Worm (Caenorhabditis elegans): ENCODE measurements around the gene sdhb-1.
A peak's percentile ranks its signal among the peaks of the same experiment; 100 is the strongest.

sdhb-1 gene

ce11 chrII:9311702-9312101, 40.8 kb downstream of the sdhb-1 start:
- no peak for TF ChIP-seq mdl-1 (tag; optimal IDR thresholded peaks at IDR 0.05)
- TF ChIP-seq lin-14 (GFP tag; optimal IDR thresholded peaks at IDR 0.05) = peak; percentile 57
- peak; percentile 69 for TF ChIP-seq fkh-10 (GFP tag; optimal IDR thresholded peaks at IDR 0.05)
- no peak for TF ChIP-seq vab-15 (tag; optimal IDR thresholded peaks at IDR 0.05)

- TF ChIP-seq nhr-20 (tag; optimal IDR thresholded peaks at IDR 0.05) (no peak), lin-14 (GFP tag; optimal IDR thresholded peaks at IDR 0.05) (peak; percentile 26), mab-9 (GFP tag; IDR thresholded peaks at IDR 0.05) (no peak), ceh-8 (GFP tag; optimal IDR thresholded peaks at IDR 0.05) (peak; percentile 43), C16A3.4 (tag; optimal IDR thresholded peaks at IDR 0.05) (no peak), skn-1 (tag; optimal IDR thresholded peaks at IDR 0.05) (no peak), nhr-71 (tag; optimal IDR thresholded peaks at IDR 0.05) (no peak), pag-3 (tag; optimal IDR thresholded peaks at IDR 0.05; ENCODE audit: borderline replicate concordance, insufficient read depth) (no peak), nhr-28 (tag; optimal IDR thresholded peaks at IDR 0.05) (no peak), ceh-63 (GFP tag; optimal IDR thresholded peaks at IDR 0.05) (no peak), fkh-8 (tag; optimal IDR thresholded peaks at IDR 0.05) (peak; percentile 27), elt-3 (tag; optimal IDR thresholded peaks at IDR 0.05) (no peak), mep-1 (tag; optimal IDR thresholded peaks at IDR 0.05) (no peak), unc-98 (GFP tag; IDR thresholded peaks at IDR 0.05) (no peak), lir-3 (tag; optimal IDR thresholded peaks at IDR 0.05; ENCODE audit: poor library complexity) (no peak)
Observed at ce11 chrII:9310794-9311193, 41.7 kb downstream of the sdhb-1 start.

ce11 chrII:9310204-9310603, 42.3 kb downstream of the sdhb-1 start, which contains the start of gene cam-1:
Gene cam-1, minus strand, starts transcription at chrII:9310304.
- TF ChIP-seq hlh-17 (GFP tag; optimal IDR thresholded peaks at IDR 0.05; ENCODE audit: borderline replicate concordance) = no peak
- no peak for TF ChIP-seq snu-23 (GFP tag; optimal IDR thresholded peaks at IDR 0.05)
- no peak for TF ChIP-seq lin-35 (GFP tag; optimal IDR thresholded peaks at IDR 0.05)
- no peak for TF ChIP-seq ceh-88 (GFP tag; IDR thresholded peaks at IDR 0.05)
- no peak for TF ChIP-seq nhr-20 (tag; optimal IDR thresholded peaks at IDR 0.05)
- no peak for TF ChIP-seq nhr-90 (tag; optimal IDR thresholded peaks at IDR 0.05; ENCODE audit: poor library complexity)
- TF ChIP-seq lin-15B (tag; optimal IDR thresholded peaks at IDR 0.05) = no peak
- TF ChIP-seq mef-2 (tag; optimal IDR thresholded peaks at IDR 0.05) = no peak
- no peak for TF ChIP-seq dsc-1 (tag; optimal IDR thresholded peaks at IDR 0.05)
- no peak for TF ChIP-seq dpl-1 (GFP tag; optimal IDR thresholded peaks at IDR 0.05)
- TF ChIP-seq ceh-63 (GFP tag; optimal IDR thresholded peaks at IDR 0.05) = no peak
- no peak for TF ChIP-seq tbx-2 (tag; optimal IDR thresholded peaks at IDR 0.05)
- no peak for TF ChIP-seq fos-1 (tag; optimal IDR thresholded peaks at IDR 0.05)
- no peak for TF ChIP-seq ztf-4 (tag; optimal IDR thresholded peaks at IDR 0.05)
- no peak for TF ChIP-seq lsy-2 (tag; optimal IDR thresholded peaks at IDR 0.05)
- no peak for TF ChIP-seq lir-3 (tag; optimal IDR thresholded peaks at IDR 0.05; ENCODE audit: poor library complexity)
- TF ChIP-seq unc-130 (tag; optimal IDR thresholded peaks at IDR 0.05) = no peak
- TF ChIP-seq nhr-28 (tag; optimal IDR thresholded peaks at IDR 0.05) = no peak

DNA sequence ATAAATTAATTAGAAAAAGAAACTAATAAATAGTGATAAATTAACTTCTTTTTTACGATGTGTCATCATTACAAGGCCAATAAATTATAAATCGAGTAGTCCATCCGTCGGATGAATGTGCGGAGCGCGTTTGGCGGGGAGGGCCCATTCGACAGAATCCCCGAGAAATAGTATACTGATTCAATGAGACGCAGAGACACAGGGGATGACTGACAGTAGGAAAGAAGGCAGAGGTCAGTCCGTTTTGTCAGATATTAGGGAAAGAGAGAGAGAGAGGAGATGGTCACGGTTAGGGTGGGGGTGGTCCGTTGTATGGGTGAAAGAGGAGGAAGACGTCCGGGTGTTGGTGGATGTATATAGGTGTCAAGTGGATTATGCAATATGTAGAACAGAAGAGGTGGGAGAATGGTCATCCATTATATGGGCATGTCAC, 43.9 kb downstream of the sdhb-1 start:
- TF ChIP-seq ztf-11 (tag; optimal IDR thresholded peaks at IDR 0.05) (peak in 1 of 2 experiments; percentile 6), nhr-85 (tag) (no peak), nhr-20 (tag; optimal IDR thresholded peaks at IDR 0.05) (no peak), rnt-1 (tag; optimal IDR thresholded peaks at IDR 0.05) (peak; percentile 37), lin-14 (GFP tag; optimal IDR thresholded peaks at IDR 0.05) (peak; percentile 22)
